Worm (Caenorhabditis elegans): ENCODE data around the gene W09C2.10.

Gene W09C2.10

DNA sequence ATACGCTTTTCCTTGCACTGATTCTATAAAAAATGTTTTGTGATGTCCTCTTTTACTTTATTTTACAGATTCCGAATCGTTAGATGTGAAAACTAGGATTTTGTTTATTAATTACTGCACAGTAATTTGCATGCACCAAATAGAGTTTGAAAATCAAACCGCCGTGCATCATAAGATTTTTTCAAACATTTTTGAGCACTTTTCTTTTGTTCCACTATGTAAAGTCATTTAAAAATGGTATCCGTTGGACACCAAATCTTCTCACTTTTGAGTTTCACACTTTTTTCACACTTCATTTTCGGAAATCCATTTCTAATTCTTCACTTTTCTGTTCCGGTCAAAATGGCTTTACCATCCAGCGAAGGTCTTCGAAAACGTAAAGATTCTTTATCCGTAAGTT is 18.3 kb upstream of the W09C2.10 start, which contains the start of gene degl-2:
degl-2 (plus strand) TSS at position 301 of the 400 bp plus-strand sequence.
- no peak for TF ChIP-seq unc-62 (GFP tag; optimal IDR thresholded peaks at IDR 0.05)

DNA sequence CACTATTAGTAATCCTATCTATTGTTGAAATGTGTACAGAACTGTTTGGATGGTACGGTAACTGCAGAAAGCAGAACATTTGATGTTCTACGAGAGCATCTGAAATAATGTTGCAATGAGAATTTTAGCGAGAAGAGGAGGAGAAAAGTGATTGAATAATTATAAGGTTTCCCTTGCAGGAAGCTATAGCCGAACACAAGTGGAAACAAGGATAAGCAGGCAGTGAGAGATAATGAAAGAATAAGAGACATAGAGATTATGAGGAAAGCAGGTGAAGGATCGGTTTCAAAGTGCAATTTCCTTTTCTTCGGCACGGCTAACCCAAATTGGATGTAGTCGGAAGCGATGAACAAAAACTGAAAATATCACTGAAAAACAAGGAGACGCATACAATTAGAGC is 17.0 kb upstream of the W09C2.10 start, which contains the start of gene del-2:
del-2 (minus strand) TSS at position 101 of the 400 bp plus-strand sequence.
- no peak for TF ChIP-seq unc-62 (GFP tag; optimal IDR thresholded peaks at IDR 0.05)

DNA sequence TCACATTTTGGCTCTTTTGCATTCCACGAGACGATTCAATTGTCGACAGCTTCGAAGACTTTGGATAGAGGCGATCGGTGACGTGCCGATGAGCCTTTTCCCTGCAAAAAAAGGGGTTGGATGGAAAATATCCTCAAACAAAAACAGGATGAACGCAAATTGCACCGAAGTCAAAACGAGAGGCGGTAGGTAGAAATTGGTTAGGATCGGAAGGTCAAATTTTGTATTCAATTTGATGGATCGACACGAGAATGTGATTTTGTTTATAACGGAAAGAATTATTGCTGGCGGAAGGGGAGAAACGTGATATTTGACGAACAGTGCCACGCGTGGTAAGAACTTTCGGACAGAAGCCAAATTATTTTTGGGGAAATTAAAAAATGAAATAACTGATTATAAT is 10.0 kb upstream of the W09C2.10 start, which contains the start of gene mca-1:
mca-1 (minus strand) TSS at position 101 of the 400 bp plus-strand sequence.
- TF ChIP-seq unc-62 (GFP tag; optimal IDR thresholded peaks at IDR 0.05): no peak

DNA sequence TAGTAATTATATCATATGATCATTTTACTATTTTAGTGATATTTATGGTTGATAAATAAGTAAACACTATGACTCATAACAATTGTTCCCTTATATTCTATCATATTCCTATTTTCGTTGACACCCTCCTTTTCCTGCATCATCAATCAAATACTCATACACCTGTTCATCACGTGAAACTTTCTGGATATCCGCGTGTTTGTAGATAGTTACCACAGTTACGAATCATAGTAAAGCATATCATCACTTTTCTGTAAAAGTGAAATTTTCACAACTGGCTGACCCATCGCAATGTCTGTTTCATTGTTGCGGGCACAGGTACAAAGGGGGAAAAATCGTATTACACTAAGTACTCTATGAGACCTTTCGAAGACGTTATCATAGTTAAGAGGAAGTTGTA is 9.0 kb upstream of the W09C2.10 start:
- no peak for TF ChIP-seq unc-62 (GFP tag; optimal IDR thresholded peaks at IDR 0.05)

ce11 chrIV:9632966-9633494 is 8.2 kb upstream of the W09C2.10 start:
- no peak for TF ChIP-seq unc-62 (GFP tag; optimal IDR thresholded peaks at IDR 0.05)

ce11 chrIV:9632094-9632493 is 7.2 kb upstream of the W09C2.10 start:
- no peak for TF ChIP-seq unc-62 (GFP tag; optimal IDR thresholded peaks at IDR 0.05)

- TF ChIP-seq unc-62 (GFP tag; optimal IDR thresholded peaks at IDR 0.05): no peak
Observed at ce11 chrIV:9631579-9631978, 6.7 kb upstream of the W09C2.10 start.

ce11 chrIV:9627033-9627432 is 2.2 kb upstream of the W09C2.10 start:
- TF ChIP-seq unc-62 (GFP tag; optimal IDR thresholded peaks at IDR 0.05): no peak

- no peak for TF ChIP-seq unc-62 (GFP tag; optimal IDR thresholded peaks at IDR 0.05)
Observed at ce11 chrIV:9625829-9626228, 952 bp upstream of the W09C2.10 start.

ce11 chrIV:9624275-9624674 is 602 bp downstream of the W09C2.10 start, which contains the start of gene W09C2.8:
Gene W09C2.8, minus strand, starts transcription at chrIV:9624375.
- no peak for TF ChIP-seq unc-62 (GFP tag; optimal IDR thresholded peaks at IDR 0.05)

DNA sequence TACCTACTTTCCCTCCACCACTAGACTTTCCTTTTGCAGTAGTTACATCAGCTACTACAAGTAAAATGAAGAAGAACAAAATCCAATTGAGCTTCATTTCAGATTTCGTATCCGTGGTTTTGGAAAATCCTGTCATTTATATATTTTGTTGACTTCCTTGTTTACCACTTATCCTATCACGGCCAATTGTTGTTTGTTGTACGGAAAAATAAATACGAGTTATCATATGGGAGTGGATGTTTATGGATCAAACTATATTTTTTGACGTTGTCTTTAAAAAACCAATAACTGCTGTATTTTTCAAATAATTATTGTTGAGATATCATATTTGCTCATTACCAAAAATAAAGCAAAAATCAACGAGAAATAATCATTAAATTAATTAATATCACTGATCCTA is 1.6 kb downstream of the W09C2.10 start, which contains the start of gene W09C2.9:
W09C2.9 (minus strand) TSS at position 101 of the 400 bp plus-strand sequence.
- TF ChIP-seq unc-62 (GFP tag; optimal IDR thresholded peaks at IDR 0.05): no peak

ce11 chrIV:9622272-9622671 is 2.6 kb downstream of the W09C2.10 start, which contains the start of gene W09C2.7:
Gene W09C2.7, minus strand, starts transcription at chrIV:9622372.
- TF ChIP-seq unc-62 (GFP tag; optimal IDR thresholded peaks at IDR 0.05): no peak

- no peak for TF ChIP-seq unc-62 (GFP tag; optimal IDR thresholded peaks at IDR 0.05)
Observed at ce11 chrIV:9618836-9619235, 6.0 kb downstream of the W09C2.10 start.

ce11 chrIV:9618015-9618414 is 6.9 kb downstream of the W09C2.10 start:
- no peak for TF ChIP-seq unc-62 (GFP tag; optimal IDR thresholded peaks at IDR 0.05)

DNA sequence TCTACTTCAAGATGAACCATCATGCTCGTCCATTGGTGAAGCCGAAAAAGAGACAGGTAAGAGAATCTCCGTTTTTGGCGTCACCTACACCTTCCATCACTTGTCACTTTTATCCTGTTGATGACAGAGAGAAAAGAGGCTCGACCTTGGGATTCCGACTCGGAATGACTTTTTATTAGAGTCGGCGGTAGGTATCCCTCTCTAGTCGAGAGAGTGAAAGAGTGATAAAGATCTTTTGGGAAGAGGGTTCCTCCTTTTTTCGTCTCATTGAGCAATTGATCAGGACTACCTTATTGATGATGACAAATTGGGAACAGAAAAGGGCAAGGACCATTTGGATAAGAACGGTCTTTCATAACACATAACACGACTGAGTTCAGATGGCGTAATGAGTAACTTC is 7.5 kb downstream of the W09C2.10 start:
- TF ChIP-seq unc-62 (GFP tag; optimal IDR thresholded peaks at IDR 0.05): no peak

DNA sequence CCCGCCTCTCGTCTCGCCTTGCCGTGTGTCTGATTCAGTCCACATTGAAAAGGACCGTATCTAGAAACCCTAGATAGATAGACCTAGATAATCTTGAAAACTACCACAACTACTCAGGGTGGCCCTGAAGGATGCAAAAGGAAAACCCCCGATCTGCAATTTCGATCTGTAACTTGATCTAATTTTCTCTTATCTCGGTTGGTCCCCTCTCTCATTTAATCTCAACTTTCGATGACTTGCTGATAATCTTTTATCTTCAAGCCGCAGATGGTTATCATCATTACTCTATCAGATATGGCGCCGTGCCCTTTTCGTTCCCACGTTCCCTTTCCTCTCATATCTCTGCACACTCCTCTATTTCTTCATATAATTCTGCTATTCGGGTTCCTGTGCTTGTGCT is 9.4 kb downstream of the W09C2.10 start:
- TF ChIP-seq unc-62 (GFP tag; optimal IDR thresholded peaks at IDR 0.05): no peak

DNA sequence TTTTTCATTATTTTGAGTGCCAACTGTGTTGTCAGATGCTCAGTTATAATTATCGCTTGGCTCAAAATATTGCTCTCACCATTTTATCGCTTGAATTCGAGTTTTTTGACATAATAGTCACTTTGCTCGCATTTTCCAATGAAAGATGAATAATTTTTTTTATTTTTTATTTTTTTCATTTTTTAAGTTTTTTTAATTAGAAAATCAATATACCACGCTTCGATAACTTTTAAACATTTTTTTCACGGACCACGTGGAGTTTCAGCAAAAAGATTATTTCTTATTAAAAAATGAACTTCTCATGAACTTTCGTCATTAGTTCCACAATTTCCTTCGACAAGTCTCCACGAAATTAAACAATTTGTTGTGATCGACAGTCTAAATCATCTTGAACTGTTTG is 10.2 kb downstream of the W09C2.10 start, which contains the start of gene elt-1:
elt-1 (plus strand) TSS at position 301 of the 400 bp plus-strand sequence.
- TF ChIP-seq unc-62 (GFP tag; optimal IDR thresholded peaks at IDR 0.05): no peak

DNA sequence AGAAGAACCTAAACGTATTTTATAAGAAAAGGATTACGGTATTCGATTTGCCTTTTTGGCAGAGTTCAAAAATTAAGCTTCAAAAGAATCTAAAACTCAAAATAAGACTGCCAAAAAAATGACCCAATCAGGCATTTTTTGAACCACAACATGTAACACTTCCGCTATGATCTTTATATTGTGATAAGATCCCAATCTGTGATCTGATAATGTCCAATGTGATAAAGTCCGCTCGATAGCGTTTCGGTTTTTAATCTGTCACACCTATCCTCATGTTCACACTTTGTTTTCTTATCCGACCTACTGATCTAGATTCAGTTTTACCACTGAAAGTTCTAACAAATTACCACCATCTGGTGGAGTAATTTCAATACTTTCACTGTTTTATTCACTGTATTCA is 10.8 kb downstream of the W09C2.10 start:
- no peak for TF ChIP-seq unc-62 (GFP tag; optimal IDR thresholded peaks at IDR 0.05)
